Worm (Caenorhabditis elegans): Measurements from ENCODE around the gene ceh-88.

ceh-88 gene

DNA sequence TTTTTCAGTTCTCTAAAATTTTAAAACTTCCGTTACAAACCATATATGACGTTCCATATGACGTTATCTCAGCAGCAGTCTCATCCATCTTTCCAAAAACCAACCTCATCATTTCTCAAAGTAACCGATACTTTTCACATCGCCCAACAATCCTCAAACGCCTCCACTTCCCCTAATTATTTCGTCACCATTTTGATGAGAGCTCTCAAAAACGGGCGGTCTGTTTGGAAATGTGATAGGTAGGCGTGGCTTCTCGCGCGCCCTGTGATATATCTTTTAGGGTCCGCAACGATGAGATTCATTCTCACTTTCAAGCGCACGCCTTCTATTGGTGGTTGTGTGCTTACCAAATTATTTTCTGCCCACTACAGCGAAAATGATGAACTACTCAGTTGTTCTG lies 39.3 kb downstream of the ceh-88 start, which contains the start of gene trh-1:
Gene trh-1 (plus strand): TSS at position 301 of the 400 bp plus-strand sequence.
- TF ChIP-seq aly-2 (tag; optimal IDR thresholded peaks at IDR 0.05) = no peak
- no peak for TF ChIP-seq ceh-16 (tag; optimal IDR thresholded peaks at IDR 0.05)
- no peak for TF ChIP-seq nhr-11 (tag; optimal IDR thresholded peaks at IDR 0.05)
- no peak for TF ChIP-seq elt-1 (tag; optimal IDR thresholded peaks at IDR 0.05)
- TF ChIP-seq snpc-4 (tag; optimal IDR thresholded peaks at IDR 0.05) = no peak
- TF ChIP-seq sma-9 (GFP tag; optimal IDR thresholded peaks at IDR 0.05) = no peak
- TF ChIP-seq sma-9 (tag; optimal IDR thresholded peaks at IDR 0.05) = no peak
- TF ChIP-seq ceh-82 (tag; optimal IDR thresholded peaks at IDR 0.05) = no peak

DNA sequence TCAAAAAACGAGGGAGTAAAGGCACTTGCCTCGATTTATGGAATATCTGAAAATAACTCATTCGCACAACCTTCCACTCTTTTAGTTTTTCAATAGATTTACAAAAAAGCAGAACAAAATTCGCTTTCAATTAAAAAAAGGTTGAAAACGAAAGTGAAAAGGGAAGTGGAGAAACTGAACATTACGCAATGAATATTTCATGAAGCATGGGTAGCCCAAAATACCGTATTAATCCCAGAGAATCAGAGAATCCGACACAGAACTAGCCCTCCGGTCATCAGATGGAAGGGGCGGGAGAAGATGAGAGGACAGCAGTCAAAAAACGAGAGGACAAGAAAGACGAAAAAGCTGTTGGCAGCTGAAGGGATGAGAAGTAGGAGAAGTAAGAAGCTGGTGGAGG lies 42.5 kb downstream of the ceh-88 start, which contains the start of gene C30H6.5:
Gene C30H6.5 (plus strand): TSS at position 301 of the 400 bp plus-strand sequence.
- no peak for TF ChIP-seq nhr-6 (tag; optimal IDR thresholded peaks at IDR 0.05)
- TF ChIP-seq lsy-2 (tag; optimal IDR thresholded peaks at IDR 0.05) = no peak
- no peak for TF ChIP-seq crh-2 (tag; optimal IDR thresholded peaks at IDR 0.05)
- TF ChIP-seq ama-1 (optimal IDR thresholded peaks at IDR 0.05) = no peak
- no peak for TF ChIP-seq Y55F3AM.14 (GFP tag; optimal IDR thresholded peaks at IDR 0.05)
- no peak for TF ChIP-seq elt-3 (tag; optimal IDR thresholded peaks at IDR 0.05)
- TF ChIP-seq nhr-10 (tag; optimal IDR thresholded peaks at IDR 0.05) = no peak
- TF ChIP-seq ztf-1 (GFP tag; conservative IDR thresholded peaks at IDR 0.05) = no peak
- no peak for TF ChIP-seq mab-5 (tag; optimal IDR thresholded peaks at IDR 0.05)
- no peak for TF ChIP-seq lin-39 (tag; optimal IDR thresholded peaks at IDR 0.05)
- no peak for TF ChIP-seq sma-9 (GFP tag; optimal IDR thresholded peaks at IDR 0.05)
- TF ChIP-seq sma-9 (tag; optimal IDR thresholded peaks at IDR 0.05) = no peak
- no peak for TF ChIP-seq snpc-4 (tag; optimal IDR thresholded peaks at IDR 0.05)
- TF ChIP-seq R02D3.7 (tag; optimal IDR thresholded peaks at IDR 0.05) = no peak
- TF ChIP-seq nhr-25 (tag; optimal IDR thresholded peaks at IDR 0.05) = no peak
- TF ChIP-seq skn-1 (tag; optimal IDR thresholded peaks at IDR 0.05) = no peak
- no peak for TF ChIP-seq mdl-1 (tag; optimal IDR thresholded peaks at IDR 0.05)
- no peak for TF ChIP-seq sma-3 (GFP tag; optimal IDR thresholded peaks at IDR 0.05)
- no peak for TF ChIP-seq elt-1 (tag; optimal IDR thresholded peaks at IDR 0.05)
- TF ChIP-seq nhr-77 (tag; optimal IDR thresholded peaks at IDR 0.05) = no peak
- no peak for TF ChIP-seq unc-39 (tag; optimal IDR thresholded peaks at IDR 0.05)

DNA sequence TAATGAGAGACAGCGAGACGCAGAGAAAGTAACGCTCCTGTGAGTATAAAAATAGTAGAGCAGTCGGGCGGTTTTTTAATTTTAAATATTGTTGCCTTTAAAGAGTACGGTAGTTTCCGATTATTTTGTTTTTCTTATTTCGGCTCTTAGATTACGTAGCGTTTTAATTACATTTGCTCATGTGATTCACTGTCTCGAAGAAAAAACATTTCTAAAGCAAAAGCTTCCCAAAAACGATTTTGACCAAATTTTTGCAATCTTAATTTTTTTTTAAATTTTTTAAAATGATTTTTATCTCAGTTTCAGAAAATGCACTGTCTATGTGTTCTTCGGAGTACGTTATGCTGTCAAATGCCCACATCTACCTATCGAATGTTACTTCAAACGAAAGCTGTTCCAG lies 47.1 kb downstream of the ceh-88 start, which contains the start of gene haf-1:
Gene haf-1 (plus strand): TSS at position 301 of the 400 bp plus-strand sequence.
- no peak for TF ChIP-seq gmeb-1 (tag; optimal IDR thresholded peaks at IDR 0.05)
- no peak for TF ChIP-seq nhr-25 (tag; optimal IDR thresholded peaks at IDR 0.05)
- TF ChIP-seq nhr-6 (tag; optimal IDR thresholded peaks at IDR 0.05) = no peak
- no peak for TF ChIP-seq ztf-11 (tag; optimal IDR thresholded peaks at IDR 0.05)
- no peak for TF ChIP-seq skn-1 (tag; optimal IDR thresholded peaks at IDR 0.05)
- TF ChIP-seq aly-2 (tag; optimal IDR thresholded peaks at IDR 0.05) = no peak
- TF ChIP-seq elt-1 (tag; optimal IDR thresholded peaks at IDR 0.05) = no peak
- TF ChIP-seq lin-39 (tag; optimal IDR thresholded peaks at IDR 0.05) = no peak
- no peak for TF ChIP-seq lin-11 (tag; optimal IDR thresholded peaks at IDR 0.05)
- TF ChIP-seq sma-9 (GFP tag; optimal IDR thresholded peaks at IDR 0.05) = no peak
- TF ChIP-seq sma-9 (tag; optimal IDR thresholded peaks at IDR 0.05) = no peak
- no peak for TF ChIP-seq R02D3.7 (tag; optimal IDR thresholded peaks at IDR 0.05)

DNA sequence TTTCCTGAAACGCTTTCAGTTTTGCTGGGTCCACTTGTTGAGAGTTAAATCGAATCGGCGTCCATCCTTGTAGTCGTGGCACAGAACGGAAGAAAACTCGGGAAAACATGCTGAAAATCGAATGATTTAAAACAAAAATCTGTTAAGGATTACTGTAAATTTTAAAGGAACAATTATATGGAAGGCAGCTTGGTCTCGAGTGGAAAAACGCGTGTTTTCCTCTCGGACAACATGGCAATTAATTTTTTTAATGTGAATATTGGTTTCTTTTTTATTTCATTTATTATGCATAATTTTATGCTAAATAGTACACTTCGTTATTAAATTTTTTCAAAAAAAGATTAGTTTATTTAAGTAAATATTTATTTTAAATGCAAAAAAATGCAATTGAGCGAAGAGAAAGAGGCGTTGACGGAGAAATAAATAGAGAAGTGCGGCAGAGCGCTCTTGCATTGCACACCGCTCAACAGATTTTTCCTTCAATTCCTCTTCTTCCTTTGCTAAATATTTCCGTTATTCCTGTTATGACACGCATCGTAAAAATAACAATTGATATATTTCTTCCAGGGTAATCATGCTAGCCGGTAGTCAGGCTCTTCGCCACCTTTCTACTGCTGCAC lies 51.2 kb downstream of the ceh-88 start, which contains the start of the genes C30H6.9 and dlat-2:
Gene C30H6.9 (minus strand): TSS at position 110 of the 620 bp plus-strand sequence.
Gene dlat-2 (plus strand): TSS at position 566 of the 620 bp plus-strand sequence.
- TF ChIP-seq C34F6.9 (tag; optimal IDR thresholded peaks at IDR 0.05) (peak; percentile 60), fos-1 (tag; optimal IDR thresholded peaks at IDR 0.05) (peak; percentile 11), Y55F3AM.14 (GFP tag; optimal IDR thresholded peaks at IDR 0.05) (no peak), nhr-129 (tag; optimal IDR thresholded peaks at IDR 0.05) (peak; percentile 20), lin-13 (GFP tag; optimal IDR thresholded peaks at IDR 0.05) (peak; percentile 11), aly-2 (tag; optimal IDR thresholded peaks at IDR 0.05) (no peak), unc-55 (GFP tag; optimal IDR thresholded peaks at IDR 0.05) (peak; percentile 60), unc-39 (tag; optimal IDR thresholded peaks at IDR 0.05) (no peak), lin-39 (tag; optimal IDR thresholded peaks at IDR 0.05) (no peak), lsy-2 (tag; optimal IDR thresholded peaks at IDR 0.05) (peak in 1 of 2 experiments; percentile 40)

DNA sequence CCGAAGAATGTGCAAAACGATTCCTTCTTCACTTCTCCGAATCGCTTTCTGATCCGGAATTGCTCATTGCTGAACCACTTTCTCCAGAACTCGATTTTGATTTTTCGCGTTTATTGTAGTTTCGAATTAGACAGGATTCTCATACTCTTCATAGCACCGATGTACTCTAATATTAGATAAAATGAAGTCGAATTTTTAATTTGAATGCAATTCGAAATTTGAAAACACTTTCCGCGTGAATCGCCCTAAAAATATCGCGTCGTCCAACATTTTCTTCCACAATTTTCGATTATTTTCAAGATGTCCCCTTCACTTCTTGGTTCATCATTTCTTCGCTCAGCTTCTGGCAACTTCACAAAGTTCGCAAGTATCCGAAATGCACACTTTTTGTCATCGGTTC lies 53.0 kb downstream of the ceh-88 start, which contains the start of gene C30H6.8:
Gene C30H6.8 (plus strand): TSS at position 301 of the 400 bp plus-strand sequence.
- TF ChIP-seq ceh-16 (tag; optimal IDR thresholded peaks at IDR 0.05) = no peak
- no peak for TF ChIP-seq unc-62 (GFP tag; optimal IDR thresholded peaks at IDR 0.05)
- no peak for TF ChIP-seq sma-9 (GFP tag; optimal IDR thresholded peaks at IDR 0.05)
- TF ChIP-seq sma-9 (tag; optimal IDR thresholded peaks at IDR 0.05) = no peak
- TF ChIP-seq mbf-1 (tag; optimal IDR thresholded peaks at IDR 0.05) = no peak
- no peak for TF ChIP-seq lin-13 (GFP tag; optimal IDR thresholded peaks at IDR 0.05)
- no peak for TF ChIP-seq nhr-11 (tag; optimal IDR thresholded peaks at IDR 0.05)
- no peak for TF ChIP-seq Y55F3AM.14 (GFP tag; optimal IDR thresholded peaks at IDR 0.05)
- no peak for TF ChIP-seq nhr-6 (tag; optimal IDR thresholded peaks at IDR 0.05)
- TF ChIP-seq snpc-4 (tag; optimal IDR thresholded peaks at IDR 0.05) = no peak
- no peak for TF ChIP-seq skn-1 (tag; optimal IDR thresholded peaks at IDR 0.05)
- TF ChIP-seq ztf-11 (tag; optimal IDR thresholded peaks at IDR 0.05) = no peak
- TF ChIP-seq dmd-4 (tag; optimal IDR thresholded peaks at IDR 0.05) = no peak
- no peak for TF ChIP-seq elt-1 (tag; optimal IDR thresholded peaks at IDR 0.05)
- no peak for TF ChIP-seq unc-55 (GFP tag; optimal IDR thresholded peaks at IDR 0.05)
- no peak for TF ChIP-seq gmeb-1 (tag; optimal IDR thresholded peaks at IDR 0.05)
